Worm (Caenorhabditis elegans) whole organism, L4 larva: ENCODE measurements around the gene mdh-1.
A peak's percentile ranks its signal among the peaks of the same experiment; 100 is the strongest.

Source experiments
- F44E2.7 ChIP-seq: fragments of 200-800 bp; sonication (Bioruptor generic); IDR thresholded peaks from 2 replicates; pipeline ENCODE4 v2.1.2; 2022; ENCODE audit warnings: missing genetic modification characterization, missing compliant biosample characterization
- R02D3.7 ChIP-seq: fragments of 150-350 bp; sonication (generic microtip); optimal IDR thresholded peaks from 3 replicates; lab custom pipeline; 2014; ENCODE audit warnings: missing biosample characterization, missing genetic modification characterization
- T20F7.1 ChIP-seq: fragments of 200-800 bp; sonication (Bioruptor generic); optimal IDR thresholded peaks from 2 replicates; lab custom pipeline; 2018; ENCODE audit warnings: mild to moderate bottlenecking, missing genetic modification characterization, missing compliant biosample characterization
- ceh-20 ChIP-seq: fragments of 200-800 bp; sonication (Bioruptor generic); IDR thresholded peaks from 2 replicates; pipeline ENCODE4 v1.3.6; 2022; ENCODE audit warnings: missing genetic modification reagents, missing genetic modification characterization, missing compliant biosample characterization
- ceh-32 ChIP-seq: sonication (generic microtip); optimal IDR thresholded peaks from 2 replicates; lab custom pipeline; 2016; ENCODE audit warnings: mild to moderate bottlenecking, missing genetic modification characterization, missing compliant biosample characterization; ENCODE audit not compliant: poor library complexity
- ceh-44 ChIP-seq: fragments of 200-800 bp; sonication (Bioruptor generic); IDR thresholded peaks from 2 replicates; pipeline ENCODE4 v1.3.6; 2022; ENCODE audit warnings: missing genetic modification reagents, missing genetic modification characterization, missing compliant biosample characterization
- ceh-62 ChIP-seq: sonication (generic microtip); optimal IDR thresholded peaks from 2 replicates; lab custom pipeline; 2017; ENCODE audit warnings: missing biosample characterization, missing genetic modification characterization
- daf-16 ChIP-seq, 3 experiments: sonication (generic microtip); optimal IDR thresholded peaks; 2 replicates each; lab custom pipeline; 2016 to 2017; ENCODE audit warnings: missing genetic modification characterization in 3 of 3, missing genetic modification reagents in 3 of 3, mild to moderate bottlenecking in 2 of 3, missing compliant biosample characterization in 2 of 3, missing biosample characterization in 1 of 3, moderate library complexity in 1 of 3
- dmd-6 ChIP-seq: fragments of 200-800 bp; sonication (Bioruptor generic); IDR thresholded peaks from 2 replicates; pipeline ENCODE4 v1.3.6; 2022; ENCODE audit warnings: missing genetic modification reagents, missing genetic modification characterization, missing compliant biosample characterization
- dmd-8 ChIP-seq: fragments of 200-800 bp; sonication (Bioruptor generic); IDR thresholded peaks from 2 replicates; pipeline ENCODE4 v1.3.6; 2022; ENCODE audit warnings: missing genetic modification characterization, missing compliant biosample characterization
- dmd-9 ChIP-seq: fragments of 200-800 bp; sonication (Bioruptor generic); IDR thresholded peaks from 2 replicates; pipeline ENCODE4 v1.3.6; 2022; ENCODE audit warnings: missing genetic modification reagents, missing genetic modification characterization, missing compliant biosample characterization
- dve-1 ChIP-seq: sonication (generic microtip); optimal IDR thresholded peaks from 2 replicates; lab custom pipeline; 2017; ENCODE audit warnings: antibody characterized with exemption, mild to moderate bottlenecking, missing genetic modification characterization, missing compliant biosample characterization; ENCODE audit not compliant: insufficient read depth
- fos-1 ChIP-seq: fragments of 150-350 bp; optimal IDR thresholded peaks from 2 replicates; lab custom pipeline; 2014; ENCODE audit warnings: missing biosample characterization, missing genetic modification characterization
- hlh-11 ChIP-seq: fragments of 200-800 bp; sonication (Bioruptor generic); optimal IDR thresholded peaks from 2 replicates; lab custom pipeline; 2018; ENCODE audit warnings: mild to moderate bottlenecking, missing genetic modification characterization, missing compliant biosample characterization
- hlh-30 ChIP-seq: sonication (generic microtip); optimal IDR thresholded peaks from 2 replicates; lab custom pipeline; 2017; ENCODE audit warnings: antibody characterized with exemption, mild to moderate bottlenecking, missing genetic modification characterization, missing compliant biosample characterization; ENCODE audit not compliant: insufficient read depth
- hmg-1.1 ChIP-seq: fragments of 200-800 bp; sonication (Bioruptor generic); IDR thresholded peaks from 2 replicates; pipeline ENCODE4 v1.3.6; 2022; ENCODE audit warnings: missing genetic modification reagents, missing genetic modification characterization, missing compliant biosample characterization
- lin-15B ChIP-seq: fragments of 150-350 bp; sonication (generic microtip); optimal IDR thresholded peaks from 3 replicates; lab custom pipeline; 2014; ENCODE audit warnings: missing biosample characterization, missing genetic modification characterization
- mdt-29 ChIP-seq: fragments of 200-800 bp; sonication (Bioruptor generic); IDR thresholded peaks from 2 replicates; pipeline ENCODE4 v1.3.6; 2022; ENCODE audit warnings: missing genetic modification reagents, missing genetic modification characterization, missing compliant biosample characterization
- nhr-111 ChIP-seq: fragments of 200-800 bp; sonication (Bioruptor generic); optimal IDR thresholded peaks from 2 replicates; lab custom pipeline; 2018; ENCODE audit warnings: mild to moderate bottlenecking, missing genetic modification characterization, missing compliant biosample characterization
- nhr-28 ChIP-seq: fragments of 150-350 bp; optimal IDR thresholded peaks from 2 replicates; lab custom pipeline; 2014; ENCODE audit warnings: missing biosample characterization, missing genetic modification characterization
- nhr-48 ChIP-seq: sonication (generic microtip); optimal IDR thresholded peaks from 2 replicates; lab custom pipeline; 2016; ENCODE audit warnings: mild to moderate bottlenecking, missing genetic modification characterization, missing compliant biosample characterization
- nhr-77 ChIP-seq: fragments of 150-350 bp; optimal IDR thresholded peaks from 2 replicates; lab custom pipeline; 2014; ENCODE audit warnings: missing biosample characterization, missing genetic modification characterization
- rbr-2 ChIP-seq: sonication (generic microtip); optimal IDR thresholded peaks from 2 replicates; lab custom pipeline; 2016; ENCODE audit warnings: missing genotype, missing genetic modification characterization, missing compliant biosample characterization
- saeg-2 ChIP-seq: fragments of 200-800 bp; sonication (Bioruptor generic); IDR thresholded peaks from 2 replicates; pipeline ENCODE4 v1.3.6; 2022; ENCODE audit warnings: missing genetic modification reagents, missing genetic modification characterization, missing compliant biosample characterization
- set-16 ChIP-seq: fragments of 200-800 bp; sonication (Bioruptor generic); IDR thresholded peaks from 2 replicates; pipeline ENCODE4 v1.3.6; 2022; ENCODE audit warnings: missing genetic modification reagents, missing genetic modification characterization, missing compliant biosample characterization
- spr-3 ChIP-seq: fragments of 200-800 bp; sonication (Bioruptor generic); optimal IDR thresholded peaks from 2 replicates; lab custom pipeline; 2018; ENCODE audit warnings: mild to moderate bottlenecking, missing genetic modification characterization, missing compliant biosample characterization
- unc-39 ChIP-seq: sonication (generic microtip); optimal IDR thresholded peaks from 2 replicates; lab custom pipeline; 2017; ENCODE audit warnings: missing biosample characterization, missing genetic modification characterization
- unc-62 ChIP-seq, 3 experiments: fragments of 150-350 bp in 1 of 3; sonication (generic microtip); optimal IDR thresholded peaks in 2 of 3; peaks in 1 of 3; 1 replicate in 1 of 3; 2 replicates in 2 of 3; lab custom pipeline; 2014 to 2017; ENCODE audit warnings: missing biosample characterization in 3 of 3, missing genetic modification characterization in 3 of 3, missing genetic modification reagents in 3 of 3, missing genotype in 1 of 3
- vab-7 ChIP-seq: fragments of 200-800 bp; sonication (Bioruptor generic); IDR thresholded peaks from 2 replicates; pipeline ENCODE4 v1.3.6; 2022; ENCODE audit warnings: missing genetic modification reagents, missing genetic modification characterization, missing compliant biosample characterization
- zfp-3 ChIP-seq: fragments of 200-800 bp; sonication (Bioruptor generic); conservative IDR thresholded peaks from 2 replicates; pipeline ENCODE4 v1.3.6; 2022; ENCODE audit warnings: missing genetic modification reagents, missing genetic modification characterization, missing compliant biosample characterization

mdh-1 gene

ce11 chrV:6508703-6509102 is 7.6 kb downstream of the mdh-1 start, which contains the start of gene ubh-3:
Gene ubh-3, minus strand, starts transcription at chrV:6508803.
- TF ChIP-seq nhr-111 (no peak), hmg-1.1 (GFP tag; lab: Robert Waterston, UW) (no peak), ceh-32 (no peak), set-16 (GFP tag; lab: Robert Waterston, UW) (no peak), lin-15B (tag; lab: Kevin White, UChicago) (no peak), zfp-3 (GFP tag; lab: Robert Waterston, UW) (no peak), fos-1 (tag; lab: Kevin White, UChicago) (no peak), dmd-9 (no peak), T20F7.1 (GFP tag; lab: Kevin White, UChicago) (no peak), dmd-8 (GFP tag; lab: Robert Waterston, UW) (no peak), ceh-44 (GFP tag; lab: Robert Waterston, UW) (no peak), dve-1 (no peak), ceh-62 (no peak), F44E2.7 (GFP tag; lab: Robert Waterston, UW) (no peak), unc-62 (GFP tag; optimal IDR thresholded peaks at IDR 0.05 in 1 of 2; lab: Kevin White, UChicago) (no peak), unc-62 (tag; optimal IDR thresholded peaks at IDR 0.05; lab: Kevin White, UChicago) (no peak), mdt-29 (GFP tag; lab: Robert Waterston, UW) (no peak), rbr-2 (tag; lab: Kevin White, UChicago) (no peak), spr-3 (GFP tag; lab: Kevin White, UChicago) (no peak), vab-7 (GFP tag; lab: Robert Waterston, UW) (no peak)

- TF ChIP-seq dmd-6 (GFP tag; lab: Robert Waterston, UW), result no peak
- TF ChIP-seq unc-62 (GFP tag; optimal IDR thresholded peaks at IDR 0.05 in 1 of 2; lab: Kevin White, UChicago), result peak in 1 of 2 experiments; percentile 95
- TF ChIP-seq unc-62 (tag; optimal IDR thresholded peaks at IDR 0.05; lab: Kevin White, UChicago), result no peak
Measured at ce11 chrV:6506238-6506956, 9.9 kb downstream of the mdh-1 start.

- TF ChIP-seq R02D3.7 (no peak), nhr-48 (tag; lab: Kevin White, UChicago) (peak; percentile 10), hlh-11 (tag; lab: Kevin White, UChicago) (peak; percentile 27), unc-62 (GFP tag; optimal IDR thresholded peaks at IDR 0.05 in 1 of 2; lab: Kevin White, UChicago) (peak in 1 of 2 experiments; percentile 65), unc-62 (tag; optimal IDR thresholded peaks at IDR 0.05; lab: Kevin White, UChicago) (no peak), hlh-30 (tag; lab: Kevin White, UChicago) (peak; percentile 70), ceh-20 (GFP tag; lab: Robert Waterston, UW) (0 out of 2 replicates have a peak, but pooled peaks have one; percentile 34)
Measured at ce11 chrV:6505339-6505811, 11.0 kb downstream of the mdh-1 start, which contains the start of gene W01A11.7. Gene W01A11.7, minus strand, starts transcription at chrV:6505389.

- TF ChIP-seq unc-62 (GFP tag; optimal IDR thresholded peaks at IDR 0.05 in 1 of 2; lab: Kevin White, UChicago), result peak in 1 of 2 experiments; percentile 76
- TF ChIP-seq unc-62 (tag; optimal IDR thresholded peaks at IDR 0.05; lab: Kevin White, UChicago), result no peak
- TF ChIP-seq dve-1, result no peak
Measured at ce11 chrV:6504131-6504827, 12.0 kb downstream of the mdh-1 start, which contains the start of gene moc-2. Gene moc-2, minus strand, starts transcription at chrV:6504181.

ce11 chrV:6503158-6503557 is 13.2 kb downstream of the mdh-1 start:
- peak; percentile 30 for TF ChIP-seq hlh-11 (tag; lab: Kevin White, UChicago)
- TF ChIP-seq ceh-20 (GFP tag; lab: Robert Waterston, UW), result 0 out of 2 replicates have a peak, but pooled peaks have one; percentile 53
- TF ChIP-seq dmd-6 (GFP tag; lab: Robert Waterston, UW), result peak; percentile 34; the same call in 1 of the 2 replicates
- TF ChIP-seq daf-16 (GFP tag; optimal IDR thresholded peaks at IDR 0.05; lab: Kevin White, UChicago), result no peak
- TF ChIP-seq daf-16 (tag; optimal IDR thresholded peaks at IDR 0.05; lab: Kevin White, UChicago), result peak; percentile 37
- TF ChIP-seq nhr-28, result peak; percentile 23
- TF ChIP-seq hlh-30 (tag; lab: Kevin White, UChicago), result peak; percentile 35
- no peak for TF ChIP-seq unc-39 (tag; lab: Kevin White, UChicago)
- no peak for TF ChIP-seq saeg-2 (GFP tag; lab: Robert Waterston, UW)
- peak; percentile 9 for TF ChIP-seq nhr-77 (tag; lab: Kevin White, UChicago)
